Fruit fly (Drosophila melanogaster): Measurements from ENCODE around the gene pic.

Gene pic

DNA sequence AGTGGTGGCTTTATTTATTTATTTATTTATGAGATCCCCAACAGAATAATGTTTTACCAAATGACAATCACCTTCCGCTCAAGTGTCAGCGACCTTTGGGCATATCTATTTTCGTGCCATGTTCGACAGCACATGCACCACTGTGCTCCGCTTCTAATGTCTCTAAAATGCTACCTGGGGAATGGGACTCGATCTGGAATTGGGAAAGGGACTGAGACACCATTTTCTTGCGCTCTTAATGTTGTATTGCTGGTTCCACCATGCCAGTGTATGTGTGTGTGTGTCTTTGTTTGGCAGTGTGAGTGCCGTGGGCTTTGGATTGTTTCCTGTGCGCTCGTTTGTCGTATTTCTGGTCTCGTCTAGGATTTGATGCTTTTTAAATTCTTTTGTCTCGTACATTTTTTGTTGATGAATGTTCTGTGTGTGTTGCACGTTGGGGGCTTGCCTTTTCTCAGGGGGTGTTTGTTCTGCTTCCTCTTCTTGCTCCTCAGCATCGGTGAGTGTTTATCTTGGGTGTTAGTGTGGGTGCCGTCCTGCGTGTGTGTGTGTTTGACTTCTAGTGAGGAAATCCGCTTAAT is 13.2 kb downstream of the pic start (continued):
- TF ChIP-seq lbe (GFP tag; optimal IDR thresholded peaks at IDR 0.05) (no peak), tap (tag; optimal IDR thresholded peaks at IDR 0.05) (no peak), CG9215 (GFP tag; IDR thresholded peaks at IDR 0.05) (no peak), z (GFP tag; IDR thresholded peaks at IDR 0.05) (peak; percentile 56; the same call in 1 of the 3 replicates), CG4328 (GFP tag; optimal IDR thresholded peaks at IDR 0.05) (no peak), pros (GFP tag; optimal IDR thresholded peaks at IDR 0.05) (peak; percentile 10), CG4282 (GFP tag; optimal IDR thresholded peaks at IDR 0.05) (peak; percentile 90), CG14441 (GFP tag; IDR thresholded peaks at IDR 0.05) (no peak), bbx (GFP tag; IDR thresholded peaks at IDR 0.05; ENCODE audit: partially characterized antibody) (peak; percentile 40; the same call in 1 of the 2 replicates), CG3281 (GFP tag; optimal IDR thresholded peaks at IDR 0.05) (no peak), Med (GFP tag) (no peak), lilli (GFP tag; optimal IDR thresholded peaks at IDR 0.05) (no peak), CG7963 (GFP tag; IDR thresholded peaks at IDR 0.05; ENCODE audit: partially characterized antibody) (peak; percentile 44; the same call in 1 of the 3 replicates), seq (GFP tag; IDR thresholded peaks at IDR 0.05) (peak; percentile 30; the same call in 1 of the 2 replicates), Dek (tag; optimal IDR thresholded peaks at IDR 0.05) (no peak), ro (GFP tag; IDR thresholded peaks at IDR 0.05) (no peak), yki (optimal IDR thresholded peaks at IDR 0.05) (peak; percentile 6), zf30C (GFP tag; optimal IDR thresholded peaks at IDR 0.05) (peak; percentile 14), tll (GFP tag; optimal IDR thresholded peaks at IDR 0.05) (peak in 1 of 2 experiments; percentile 52), Doc3 (GFP tag; IDR thresholded peaks at IDR 0.05; ENCODE audit: partially characterized antibody) (no peak), Lim3 (GFP tag; IDR thresholded peaks at IDR 0.05) (no peak), kni (GFP tag; optimal IDR thresholded peaks at IDR 0.05) (peak; percentile 77), CG30403 (GFP tag; optimal IDR thresholded peaks at IDR 0.05) (no peak), oc (tag; optimal IDR thresholded peaks at IDR 0.05) (peak; percentile 43), CG16815 (GFP tag; optimal IDR thresholded peaks at IDR 0.05) (no peak), CG14860 (GFP tag; IDR thresholded peaks at IDR 0.05; ENCODE audit: partially characterized antibody) (peak; percentile 26; the same call in 1 of the 3 replicates), CG14014 (GFP tag; IDR thresholded peaks at IDR 0.05) (no peak), Mrtf (GFP tag; IDR thresholded peaks at IDR 0.05) (0 out of 3 replicates have a peak, but pooled peaks have one; percentile 27), cg (GFP tag; optimal IDR thresholded peaks at IDR 0.05) (peak; percentile 95), Bteb2 (GFP tag; optimal IDR thresholded peaks at IDR 0.05) (no peak), Jarid2 (GFP tag; optimal IDR thresholded peaks at IDR 0.05) (peak; percentile 15), CG5245 (GFP tag; optimal IDR thresholded peaks at IDR 0.05) (no peak), HLH4C (GFP tag; IDR thresholded peaks at IDR 0.05; ENCODE audit: partially characterized antibody) (no peak), CG7987 (GFP tag; optimal IDR thresholded peaks at IDR 0.05) (no peak), Elba2 (GFP tag; optimal IDR thresholded peaks at IDR 0.05) (no peak), CG10147 (GFP tag; optimal IDR thresholded peaks at IDR 0.05) (no peak), phol (tag; optimal IDR thresholded peaks at IDR 0.05) (peak; percentile 27), CG17385 (GFP tag; optimal IDR thresholded peaks at IDR 0.05) (peak; percentile 29), zen (tag; optimal IDR thresholded peaks at IDR 0.05) (peak; percentile 69), row (GFP tag; IDR thresholded peaks at IDR 0.05) (peak; percentile 71), al (GFP tag; IDR thresholded peaks at IDR 0.05) (no peak), gfzf (GFP tag; optimal IDR thresholded peaks at IDR 0.05) (no peak), Hsf (GFP tag; optimal IDR thresholded peaks at IDR 0.05) (no peak), crol (GFP tag; IDR thresholded peaks at IDR 0.05) (peak; percentile 37; the same call in 1 of the 2 replicates), CoRest (tag; optimal IDR thresholded peaks at IDR 0.05) (peak; percentile 25), az2 (GFP tag; optimal IDR thresholded peaks at IDR 0.05) (no peak)

Data from whole organism, embryonic.